Fruit fly (Drosophila melanogaster) whole organism: ENCODE measurements around the gene CG32718.

Source experiments
- CG8478 ChIP-seq: fragments of >200 bp; optimal IDR thresholded peaks from 2 replicates; lab custom pipeline; 2018; ENCODE audit warnings: inconsistent platforms
- Dll ChIP-seq: fragments of >200 bp; optimal IDR thresholded peaks from 2 replicates; lab custom pipeline; 2017
- EcR ChIP-seq, 2 experiments: fragments of >200 bp; optimal IDR thresholded peaks; 2 replicates each; lab custom pipeline; 2017; ENCODE audit warnings: missing biosample characterization in 2 of 2, missing genetic modification characterization in 2 of 2, missing genetic modification reagents in 2 of 2
- pan ChIP-seq: fragments of >200 bp; optimal IDR thresholded peaks from 2 replicates; lab custom pipeline; 2017
- psq ChIP-seq: fragments of >200 bp; optimal IDR thresholded peaks from 2 replicates; lab custom pipeline; 2017
- usp ChIP-seq: fragments of >200 bp; optimal IDR thresholded peaks from 2 replicates; lab custom pipeline; 2017; ENCODE audit warnings: missing biosample characterization, missing genetic modification characterization, mixed read lengths

The CG32718 gene

dm6 chrX:7777905-7778304, at the start of gene CG32718:
Gene CG32718 (plus strand): TSS chrX:7778205.
- TF ChIP-seq usp (GFP tag; lab: Kevin White, UChicago) = no peak
- TF ChIP-seq psq = no peak
- TF ChIP-seq CG8478 (lab: Kevin White, UChicago) = no peak
- no peak for TF ChIP-seq pan
- TF ChIP-seq EcR (GFP tag; optimal IDR thresholded peaks at IDR 0.05; lab: Kevin White, UChicago) = no peak
- TF ChIP-seq Dll (lab: Kevin White, UChicago) = no peak

DNA sequence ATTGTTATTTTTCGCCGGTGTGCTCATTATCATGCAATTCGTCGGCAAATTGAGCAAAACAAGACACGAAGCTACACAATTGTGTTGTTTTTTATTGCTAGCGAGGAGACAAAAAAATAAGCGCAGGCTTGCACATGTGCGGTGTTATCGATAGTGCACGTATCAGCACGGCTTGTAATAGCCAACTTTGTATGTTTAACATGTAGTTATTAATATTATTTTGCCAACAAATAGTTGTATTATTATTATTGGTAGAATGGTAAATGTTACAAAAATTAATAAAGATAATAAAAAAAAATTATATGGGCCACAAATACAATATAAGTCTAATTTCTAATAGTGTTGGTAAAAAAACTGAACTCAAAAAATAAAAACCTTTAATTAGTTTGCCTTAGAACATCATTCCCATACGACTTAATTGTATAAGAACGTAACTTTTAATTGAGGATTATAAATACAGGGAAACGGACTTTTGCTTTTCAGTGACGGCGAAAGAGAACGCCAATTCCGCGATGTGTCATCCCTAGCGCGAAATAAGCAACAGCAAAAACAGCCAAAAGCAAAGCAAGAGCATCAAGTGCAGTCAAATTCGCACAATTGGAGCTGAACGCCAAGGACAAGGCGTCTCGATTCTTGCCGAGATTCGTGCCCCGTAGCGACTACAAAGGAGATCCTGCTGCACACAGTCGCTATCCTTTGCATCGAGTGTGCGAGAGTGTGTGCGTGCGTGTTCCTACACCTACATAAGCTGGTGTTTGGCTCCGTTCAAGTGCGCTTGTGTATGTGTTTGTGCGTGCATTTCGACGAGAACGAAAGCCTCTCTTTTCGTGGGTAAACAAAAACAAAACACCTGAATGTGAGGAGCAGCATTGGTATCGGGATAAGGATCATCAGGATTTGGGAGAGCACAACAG, 49.5 kb upstream of the CG32718 start, which contains the start of the genes NELF-B and CG12155:
TSS of gene NELF-B (minus strand) at position 111 of the 914 bp plus-strand sequence.
TSS of gene CG12155 (plus strand) at position 505 of the 914 bp plus-strand sequence.
- TF ChIP-seq CG8478 (lab: Kevin White, UChicago) (no peak), Dll (lab: Kevin White, UChicago) (no peak), pan (no peak), EcR (GFP tag; optimal IDR thresholded peaks at IDR 0.05; lab: Kevin White, UChicago) (no peak), usp (GFP tag; lab: Kevin White, UChicago) (no peak), psq (no peak)

DNA sequence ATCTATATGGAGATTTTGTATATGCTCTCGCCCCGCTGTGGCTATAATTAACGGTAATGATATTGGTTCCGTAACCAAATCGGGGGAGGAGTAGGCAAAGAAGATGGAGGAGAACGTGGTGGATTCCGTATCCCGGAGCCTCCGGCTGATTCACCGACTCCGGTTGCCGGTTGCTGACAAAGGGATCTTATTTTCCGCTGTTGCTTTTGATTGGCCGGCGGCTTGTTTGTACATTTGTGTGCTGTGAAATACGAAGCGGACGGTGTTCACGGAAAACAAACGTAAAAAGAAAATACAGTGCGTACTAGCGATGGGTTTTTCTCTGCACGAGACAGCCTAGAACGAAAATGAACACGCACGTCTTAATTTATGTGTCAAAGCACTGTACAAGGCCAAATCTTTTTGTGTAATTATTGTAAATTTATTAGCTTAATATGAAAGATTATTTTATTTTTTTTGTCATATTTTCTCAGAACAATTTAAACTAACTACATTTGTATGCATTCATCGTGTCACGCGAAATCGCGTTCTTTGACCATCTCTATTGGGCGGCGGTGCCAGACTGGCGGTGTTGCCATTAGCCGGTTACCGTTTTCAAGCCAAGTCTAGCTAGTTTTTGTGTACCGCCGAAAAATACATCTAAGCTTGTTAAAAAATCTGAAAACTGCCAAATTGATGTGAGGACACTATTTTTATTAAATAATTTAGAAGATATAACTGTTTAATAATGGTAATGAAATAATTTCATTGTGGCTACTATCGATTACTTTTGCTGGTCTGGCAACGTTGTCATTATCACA, 43.7 kb upstream of the CG32718 start, which contains the start of the genes Pdp and Rab39:
TSS of gene Pdp (minus strand) at position 521 of the 800 bp plus-strand sequence.
TSS of gene Rab39 (plus strand) at position 793 of the 800 bp plus-strand sequence.
- TF ChIP-seq Dll (lab: Kevin White, UChicago) (no peak), CG8478 (lab: Kevin White, UChicago) (no peak), pan (no peak), usp (GFP tag; lab: Kevin White, UChicago) (no peak), EcR (GFP tag; optimal IDR thresholded peaks at IDR 0.05; lab: Kevin White, UChicago) (no peak), psq (no peak)

- no peak for TF ChIP-seq pan
- TF ChIP-seq CG8478 (lab: Kevin White, UChicago) = no peak
- no peak for TF ChIP-seq Dll (lab: Kevin White, UChicago)
- no peak for TF ChIP-seq EcR (GFP tag; optimal IDR thresholded peaks at IDR 0.05; lab: Kevin White, UChicago)
- no peak for TF ChIP-seq psq
- no peak for TF ChIP-seq usp (GFP tag; lab: Kevin White, UChicago)
Measured at dm6 chrX:7735262-7735661, 42.7 kb upstream of the CG32718 start.

dm6 chrX:7736593-7736992, 41.4 kb upstream of the CG32718 start, which contains the start of gene Tom40:
Gene Tom40 (plus strand): TSS chrX:7736893.
- TF ChIP-seq CG8478 (lab: Kevin White, UChicago) (no peak), usp (GFP tag; lab: Kevin White, UChicago) (no peak), EcR (GFP tag; optimal IDR thresholded peaks at IDR 0.05; lab: Kevin White, UChicago) (no peak), psq (no peak), Dll (lab: Kevin White, UChicago) (no peak), pan (no peak)

DNA sequence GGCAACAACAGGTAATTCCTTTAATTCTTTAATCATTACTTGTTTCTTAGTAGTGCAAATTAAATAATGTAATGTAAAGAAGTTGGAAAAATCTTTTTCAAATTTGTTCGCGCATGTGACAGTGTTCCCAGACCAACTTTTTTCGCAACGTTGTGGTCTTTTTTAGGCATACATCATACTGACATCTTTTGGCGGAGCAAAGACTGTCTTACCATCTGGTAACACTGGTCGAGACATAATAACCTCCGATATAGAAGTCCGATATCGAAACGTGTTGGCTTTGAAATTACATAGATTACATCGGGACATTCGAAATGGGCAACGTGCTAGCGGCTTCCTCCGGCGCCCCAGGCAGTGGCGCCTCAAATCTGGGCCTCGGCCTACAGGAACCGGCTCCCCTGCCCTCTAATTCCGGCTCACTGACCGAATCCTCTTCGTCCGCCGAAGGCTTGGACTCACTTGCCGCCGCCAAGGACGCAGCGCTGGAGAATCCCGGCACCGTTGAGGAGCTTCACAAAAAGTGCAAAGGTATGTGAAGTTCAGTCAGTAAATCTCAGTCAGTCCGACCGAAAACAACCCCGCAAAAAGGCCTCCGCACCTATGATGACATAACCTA, 40.7 kb upstream of the CG32718 start:
- TF ChIP-seq CG8478 (lab: Kevin White, UChicago) (no peak), pan (no peak), Dll (lab: Kevin White, UChicago) (no peak), usp (GFP tag; lab: Kevin White, UChicago) (no peak), EcR (GFP tag; optimal IDR thresholded peaks at IDR 0.05; lab: Kevin White, UChicago) (no peak), psq (no peak)

- TF ChIP-seq CG8478 (lab: Kevin White, UChicago) = no peak
- no peak for TF ChIP-seq usp (GFP tag; lab: Kevin White, UChicago)
- TF ChIP-seq pan = no peak
- TF ChIP-seq psq = no peak
- no peak for TF ChIP-seq Dll (lab: Kevin White, UChicago)
- TF ChIP-seq EcR (GFP tag; optimal IDR thresholded peaks at IDR 0.05; lab: Kevin White, UChicago) = no peak
Measured at dm6 chrX:7744036-7744435, 34.0 kb upstream of the CG32718 start.

dm6 chrX:7746342-7746741, 31.7 kb upstream of the CG32718 start:
- no peak for TF ChIP-seq Dll (lab: Kevin White, UChicago)
- TF ChIP-seq EcR (GFP tag; optimal IDR thresholded peaks at IDR 0.05; lab: Kevin White, UChicago) = no peak
- TF ChIP-seq psq = no peak
- TF ChIP-seq pan = no peak
- no peak for TF ChIP-seq CG8478 (lab: Kevin White, UChicago)
- TF ChIP-seq usp (GFP tag; lab: Kevin White, UChicago) = no peak

DNA sequence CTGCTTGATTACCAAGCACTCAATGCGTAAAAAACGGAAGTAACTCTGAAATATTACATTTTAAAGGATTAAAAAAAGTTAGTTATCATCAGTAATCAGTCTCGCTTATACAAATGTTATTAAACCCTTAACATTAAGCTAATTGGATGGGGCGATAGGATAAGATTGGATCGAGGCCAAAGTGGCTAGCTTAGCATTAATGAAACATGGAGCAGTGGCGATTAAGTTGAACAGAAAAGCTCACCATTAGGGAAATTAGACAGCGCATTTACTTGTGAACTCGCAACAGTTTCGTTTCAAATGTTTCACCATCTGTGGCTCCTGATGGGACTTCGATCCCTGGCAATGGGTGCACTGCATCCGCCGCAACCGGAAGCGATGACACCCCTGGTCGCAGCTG, 13.3 kb upstream of the CG32718 start, which contains the start of gene Ir7a:
TSS of gene Ir7a (plus strand) at position 301 of the 400 bp plus-strand sequence.
- no peak for TF ChIP-seq pan

- no peak for TF ChIP-seq CG8478 (lab: Kevin White, UChicago)
- TF ChIP-seq psq = no peak
- no peak for TF ChIP-seq pan
- no peak for TF ChIP-seq Dll (lab: Kevin White, UChicago)
- TF ChIP-seq EcR (GFP tag; optimal IDR thresholded peaks at IDR 0.05; lab: Kevin White, UChicago) = no peak
- TF ChIP-seq usp (GFP tag; lab: Kevin White, UChicago) = no peak
Measured at dm6 chrX:7768147-7768787, 9.7 kb upstream of the CG32718 start, which contains the start of gene CG34338. Gene CG34338 (plus strand): TSS chrX:7768737.
